Worm (Caenorhabditis elegans) whole organism, L2 larva: ENCODE measurements around the gene cutl-26.

ENCODE experiments used
- blmp-1 ChIP-seq: sonication (generic microtip); optimal IDR thresholded peaks from 2 replicates; lab custom pipeline; 2017; ENCODE audit warnings: missing genetic modification characterization, mild to moderate bottlenecking, missing compliant biosample characterization, antibody characterized with exemption, moderate library complexity; ENCODE audit not compliant: insufficient read depth
- ceh-82 ChIP-seq: fragments of 150-350 bp; optimal IDR thresholded peaks from 2 replicates; lab custom pipeline; 2014; ENCODE audit warnings: missing biosample characterization, missing genetic modification characterization
- dmd-4 ChIP-seq: sonication (generic microtip); optimal IDR thresholded peaks from 2 replicates; lab custom pipeline; 2017; ENCODE audit warnings: missing biosample characterization, missing genetic modification characterization
- lin-13 ChIP-seq: fragments of 150-350 bp; optimal IDR thresholded peaks from 2 replicates; lab custom pipeline; 2014; ENCODE audit warnings: missing biosample characterization, missing genetic modification reagents, missing genetic modification characterization
- nhr-25 ChIP-seq: fragments of 150-350 bp; sonication (generic microtip); optimal IDR thresholded peaks from 3 replicates; lab custom pipeline; 2014; ENCODE audit warnings: missing biosample characterization, missing genetic modification characterization
- snpc-4 ChIP-seq: fragments of 150-350 bp; optimal IDR thresholded peaks from 2 replicates; lab custom pipeline; 2014; ENCODE audit warnings: missing biosample characterization, missing genetic modification characterization
- unc-55 ChIP-seq: fragments of 150-350 bp; sonication (generic microtip); optimal IDR thresholded peaks from 3 replicates; lab custom pipeline; 2014; ENCODE audit warnings: missing biosample characterization, missing genetic modification reagents, missing genetic modification characterization
- ztf-11 ChIP-seq: sonication (generic microtip); optimal IDR thresholded peaks from 2 replicates; lab custom pipeline; 2017; ENCODE audit warnings: missing biosample characterization, missing genetic modification characterization

- TF ChIP-seq snpc-4 (tag; lab: Kevin White, UChicago) (no peak), unc-55 (no peak), ztf-11 (tag; lab: Kevin White, UChicago) (no peak), blmp-1 (tag; lab: Kevin White, UChicago) (no peak), nhr-25 (tag; lab: Kevin White, UChicago) (no peak), ceh-82 (tag; lab: Kevin White, UChicago) (no peak), dmd-4 (tag; lab: Kevin White, UChicago) (no peak), lin-13 (GFP tag; lab: Kevin White, UChicago) (no peak)
Measured at ce11 chrIV:675471-676159, 31.9 kb downstream of the cutl-26 start, which contains the start of the genes K11H12.4 and K11H12.10.
